Worm (Caenorhabditis elegans) whole organism, early embryonic: ENCODE data around the gene pal-1.
"Not testable (repeated sequence)": the region's sequence is repeated elsewhere in the genome, so short reads cannot be mapped to it uniquely, and the experiment has no call there.

ENCODE experiments used
- aly-1 ChIP-seq: sonication (generic microtip); optimal IDR thresholded peaks from 2 replicates; lab custom pipeline; 2016; ENCODE audit warnings: missing genetic modification characterization, missing compliant biosample characterization
- ama-1 ChIP-seq: fragments of 150-350 bp; optimal IDR thresholded peaks from 2 replicates; lab custom pipeline; 2014
- ceh-36 ChIP-seq: sonication (generic microtip); optimal IDR thresholded peaks from 2 replicates; lab custom pipeline; 2016; ENCODE audit warnings: missing genetic modification characterization, inconsistent platforms, missing compliant biosample characterization
- flt-1 ChIP-seq: fragments of 200-800 bp; sonication (Bioruptor generic); IDR thresholded peaks from 2 replicates; pipeline ENCODE4 v1.3.6; 2022; ENCODE audit warnings: missing genetic modification characterization, missing compliant biosample characterization
- scrt-1 ChIP-seq: fragments of 200-800 bp; sonication (Bioruptor generic); IDR thresholded peaks from 2 replicates; pipeline ENCODE4 v1.3.6; 2022; ENCODE audit warnings: missing genetic modification characterization, missing compliant biosample characterization
- sea-1 ChIP-seq: fragments of 200-800 bp; sonication (Bioruptor generic); conservative IDR thresholded peaks from 2 replicates; pipeline ENCODE4 v1.3.6; 2022; ENCODE audit warnings: missing genetic modification characterization, missing compliant biosample characterization
- tra-4 ChIP-seq: sonication (generic microtip); optimal IDR thresholded peaks from 2 replicates; lab custom pipeline; 2017; ENCODE audit warnings: missing genetic modification characterization, missing compliant biosample characterization

DNA sequence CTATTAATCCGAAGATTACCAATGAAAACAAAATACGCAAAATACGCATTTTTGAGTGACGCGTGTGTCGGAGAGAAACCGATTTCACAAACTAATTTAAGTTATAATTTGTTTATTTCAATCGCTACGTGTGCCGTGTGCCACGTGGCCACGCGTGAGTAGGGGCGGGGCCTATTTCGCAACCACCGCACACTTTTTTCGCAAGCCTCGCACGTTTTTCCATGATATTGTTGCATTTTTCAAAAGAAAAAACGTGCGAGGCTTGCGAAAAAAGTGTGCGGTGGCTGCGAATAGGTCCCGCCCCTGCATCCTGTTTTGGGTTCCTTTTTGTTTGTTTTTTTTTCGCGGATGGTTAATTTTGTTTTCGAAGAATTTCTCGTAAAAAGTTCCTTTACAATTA lies 24.2 kb downstream of the pal-1 start, which contains the start of gene enu-3.2:
- TF ChIP-seq scrt-1 (GFP tag; lab: Robert Waterston, UW); ama-1 (lab: Kevin White, UChicago); flt-1 (GFP tag; lab: Robert Waterston, UW); sea-1 (GFP tag; lab: Robert Waterston, UW); ceh-36 (tag; lab: Kevin White, UChicago); aly-1 (tag; lab: Kevin White, UChicago); tra-4: not testable (repeated sequence)
